Fruit fly (Drosophila melanogaster): ENCODE measurements around the gene CG17560.

The CG17560 gene

dm6 chr3R:16591407-16591806 is 26.3 kb upstream of the CG17560 start:
- TF ChIP-seq CG4496 (GFP tag; IDR thresholded peaks at IDR 0.05): 0 out of 3 replicates have a peak, but pooled peaks have one; percentile 18
- no peak for TF ChIP-seq CG13204 (GFP tag; optimal IDR thresholded peaks at IDR 0.05)
- TF ChIP-seq CG12605 (GFP tag; IDR thresholded peaks at IDR 0.05): no peak
- TF ChIP-seq Snoo (tag; optimal IDR thresholded peaks at IDR 0.05): no peak

- TF ChIP-seq CG32121 (GFP tag; IDR thresholded peaks at IDR 0.05) (no peak), CG4496 (GFP tag; IDR thresholded peaks at IDR 0.05) (peak; percentile 18; the same call in 1 of the 3 replicates)
These were observed 23.5 kb upstream of the CG17560 start, which contains the start of gene CG14892 for dm6 chr3R:16594056-16594858. CG14892 (plus strand) TSS chr3R:16594414.

dm6 chr3R:16594961-16595360 is 22.8 kb upstream of the CG17560 start:
- TF ChIP-seq CG13204 (GFP tag; optimal IDR thresholded peaks at IDR 0.05): peak; percentile 2
- no peak for TF ChIP-seq CG34367 (tag; optimal IDR thresholded peaks at IDR 0.05)
- TF ChIP-seq CG4496 (GFP tag; IDR thresholded peaks at IDR 0.05): no peak

- TF ChIP-seq CG9948 (tag; optimal IDR thresholded peaks at IDR 0.05) (no peak), EcR (GFP tag; optimal IDR thresholded peaks at IDR 0.05) (peak; percentile 94)
These were observed 18.1 kb upstream of the CG17560 start for dm6 chr3R:16599647-16600046.

dm6 chr3R:16600735-16601134 is 17.0 kb upstream of the CG17560 start:
- TF ChIP-seq CG4496 (GFP tag; IDR thresholded peaks at IDR 0.05): no peak
- no peak for TF ChIP-seq fd96Ca (GFP tag; IDR thresholded peaks at IDR 0.05)
- no peak for TF ChIP-seq Pif1A (GFP tag; optimal IDR thresholded peaks at IDR 0.05)
- no peak for TF ChIP-seq CG12605 (GFP tag; IDR thresholded peaks at IDR 0.05)
- no peak for TF ChIP-seq CG34367 (tag; optimal IDR thresholded peaks at IDR 0.05)
- no peak for TF ChIP-seq EcR (GFP tag; optimal IDR thresholded peaks at IDR 0.05)
- no peak for TF ChIP-seq Ets98B (GFP tag; IDR thresholded peaks at IDR 0.05)
- no peak for TF ChIP-seq D1 (tag; optimal IDR thresholded peaks at IDR 0.05)
- no peak for TF ChIP-seq gl (tag; optimal IDR thresholded peaks at IDR 0.05)
- no peak for TF ChIP-seq CG8159 (tag; optimal IDR thresholded peaks at IDR 0.05)
- TF ChIP-seq CG15710 (tag; optimal IDR thresholded peaks at IDR 0.05): no peak
- TF ChIP-seq CG13204 (GFP tag; optimal IDR thresholded peaks at IDR 0.05): no peak
- TF ChIP-seq CG9948 (tag; optimal IDR thresholded peaks at IDR 0.05): no peak
- TF ChIP-seq rn (GFP tag; IDR thresholded peaks at IDR 0.05): no peak
- TF ChIP-seq Snoo (tag; optimal IDR thresholded peaks at IDR 0.05): no peak
- TF ChIP-seq CG10348 (GFP tag; IDR thresholded peaks at IDR 0.05): no peak
- TF ChIP-seq CG14655 (GFP tag; optimal IDR thresholded peaks at IDR 0.05): no peak
- TF ChIP-seq CG32121 (GFP tag; IDR thresholded peaks at IDR 0.05): no peak
- no peak for TF ChIP-seq CG8301 (tag; optimal IDR thresholded peaks at IDR 0.05)
- TF ChIP-seq CG17806 (tag; optimal IDR thresholded peaks at IDR 0.05): no peak

dm6 chr3R:16604715-16605114 is 13.0 kb upstream of the CG17560 start, which contains the start of gene CG10345:
CG10345 (minus strand) TSS chr3R:16604861.
- TF ChIP-seq D1 (tag; optimal IDR thresholded peaks at IDR 0.05) (no peak), rn (GFP tag; IDR thresholded peaks at IDR 0.05) (no peak), CG34367 (tag; optimal IDR thresholded peaks at IDR 0.05) (no peak), gl (tag; optimal IDR thresholded peaks at IDR 0.05) (no peak), fd96Ca (GFP tag; IDR thresholded peaks at IDR 0.05) (no peak), CG14655 (GFP tag; optimal IDR thresholded peaks at IDR 0.05) (no peak), Snoo (tag; optimal IDR thresholded peaks at IDR 0.05) (no peak), CG4496 (GFP tag; IDR thresholded peaks at IDR 0.05) (no peak; the same call in 2 of the 3 replicates), CG13204 (GFP tag; optimal IDR thresholded peaks at IDR 0.05) (no peak), CG8301 (tag; optimal IDR thresholded peaks at IDR 0.05) (no peak)

dm6 chr3R:16605929-16606328 is 11.8 kb upstream of the CG17560 start:
- no peak for TF ChIP-seq Pif1A (GFP tag; optimal IDR thresholded peaks at IDR 0.05)
- no peak for TF ChIP-seq gl (tag; optimal IDR thresholded peaks at IDR 0.05)
- TF ChIP-seq CG15710 (tag; optimal IDR thresholded peaks at IDR 0.05): no peak
- TF ChIP-seq CG10348 (GFP tag; IDR thresholded peaks at IDR 0.05): no peak
- no peak for TF ChIP-seq CG8301 (tag; optimal IDR thresholded peaks at IDR 0.05)
- no peak for TF ChIP-seq Ets98B (GFP tag; IDR thresholded peaks at IDR 0.05)
- no peak for TF ChIP-seq CG13204 (GFP tag; optimal IDR thresholded peaks at IDR 0.05)
- no peak for TF ChIP-seq CG34367 (tag; optimal IDR thresholded peaks at IDR 0.05)
- no peak for TF ChIP-seq CG8159 (tag; optimal IDR thresholded peaks at IDR 0.05)
- no peak for TF ChIP-seq Snoo (tag; optimal IDR thresholded peaks at IDR 0.05)
- no peak for TF ChIP-seq CG17806 (tag; optimal IDR thresholded peaks at IDR 0.05)
- TF ChIP-seq CG4496 (GFP tag; IDR thresholded peaks at IDR 0.05): no peak
- TF ChIP-seq Pif1B (GFP tag; optimal IDR thresholded peaks at IDR 0.05): no peak
